Fruit fly (Drosophila melanogaster): ENCODE data around the gene Ir68a.

Gene Ir68a

dm6 chr3L:11215244-11216121 lies 20.5 kb downstream of the Ir68a start (continued):
- peak; percentile 82 for TF ChIP-seq tx (GFP tag; optimal IDR thresholded peaks at IDR 0.05)
- peak; percentile 63 for TF ChIP-seq Fer2 (tag; optimal IDR thresholded peaks at IDR 0.05)
- peak; percentile 58 for TF ChIP-seq ab (GFP tag; optimal IDR thresholded peaks at IDR 0.05)
- TF ChIP-seq sisA (GFP tag; IDR thresholded peaks at IDR 0.05) = peak; percentile 88
- TF ChIP-seq kay (GFP tag; optimal IDR thresholded peaks at IDR 0.05) = peak; percentile 62
- TF ChIP-seq PHDP (tag; optimal IDR thresholded peaks at IDR 0.05) = peak; percentile 88
- peak; percentile 87 for TF ChIP-seq corto (GFP tag; optimal IDR thresholded peaks at IDR 0.05)
- no peak for TF ChIP-seq CG2129 (GFP tag; IDR thresholded peaks at IDR 0.05; ENCODE audit: partially characterized antibody)
- peak; percentile 98 for TF ChIP-seq Drgx (GFP tag; IDR thresholded peaks at IDR 0.05)
- TF ChIP-seq nerfin-2 (GFP tag; IDR thresholded peaks at IDR 0.05; ENCODE audit: partially characterized antibody) = 0 out of 2 replicates have a peak, but pooled peaks have one; percentile 34
- TF ChIP-seq Hmr (GFP tag; optimal IDR thresholded peaks at IDR 0.05) = peak; percentile 95
- peak; percentile 80 for TF ChIP-seq NK7.1 (GFP tag; optimal IDR thresholded peaks at IDR 0.05)
- TF ChIP-seq dati (GFP tag; IDR thresholded peaks at IDR 0.05) = peak; percentile 87
- peak; percentile 86 for TF ChIP-seq CG32772 (GFP tag; IDR thresholded peaks at IDR 0.05)
- TF ChIP-seq CG17328 (GFP tag; IDR thresholded peaks at IDR 0.05) = peak; percentile 93
- TF ChIP-seq chinmo (GFP tag; IDR thresholded peaks at IDR 0.05; ENCODE audit: partially characterized antibody) = 0 out of 4 replicates have a peak, but pooled peaks have one; percentile 67
- peak; percentile 79 for TF ChIP-seq CG1233 (GFP tag; optimal IDR thresholded peaks at IDR 0.05)

dm6 chr3L:11214406-11215243 lies 21.4 kb downstream of the Ir68a start, which contains the start of gene CG42671:
Gene CG42671, plus strand, starts transcription at chr3L:11214505.
- peak; percentile 94 for TF ChIP-seq sd (tag; optimal IDR thresholded peaks at IDR 0.05)
- peak; percentile 40 for TF ChIP-seq B-H2 (GFP tag; optimal IDR thresholded peaks at IDR 0.05)
- TF ChIP-seq wek (GFP tag; optimal IDR thresholded peaks at IDR 0.05) = no peak
- peak; percentile 16 for TF ChIP-seq BEAF-32 (GFP tag; optimal IDR thresholded peaks at IDR 0.05)
- peak; percentile 17 for TF ChIP-seq CG1603 (tag; optimal IDR thresholded peaks at IDR 0.05)
- TF ChIP-seq gem (tag; optimal IDR thresholded peaks at IDR 0.05) = peak; percentile 30
- TF ChIP-seq CG8290 (GFP tag; optimal IDR thresholded peaks at IDR 0.05) = no peak
- TF ChIP-seq CG8290 (tag; optimal IDR thresholded peaks at IDR 0.05) = peak in 1 of 2 experiments; percentile 4
- TF ChIP-seq CG34376 (GFP tag; optimal IDR thresholded peaks at IDR 0.05) = peak; percentile 4
- peak; percentile 7 for TF ChIP-seq unpg (GFP tag; optimal IDR thresholded peaks at IDR 0.05)
- TF ChIP-seq CG8924 (tag; optimal IDR thresholded peaks at IDR 0.05) = peak; percentile 14
- TF ChIP-seq seq (GFP tag; IDR thresholded peaks at IDR 0.05) = no peak
- TF ChIP-seq Bgb (GFP tag; IDR thresholded peaks at IDR 0.05; ENCODE audit: partially characterized antibody) = 0 out of 2 replicates have a peak, but pooled peaks have one; percentile 17
- TF ChIP-seq Dll (GFP tag; IDR thresholded peaks at IDR 0.05; ENCODE audit: partially characterized antibody) = peak; percentile 30; the same call in 1 of the 4 replicates
- peak; percentile 71 for TF ChIP-seq CG17359 (tag; optimal IDR thresholded peaks at IDR 0.05)
- TF ChIP-seq sens (GFP tag) = peak; percentile 25
- TF ChIP-seq CG12391 (tag; optimal IDR thresholded peaks at IDR 0.05) = peak; percentile 28
- peak; percentile 49 for TF ChIP-seq lbe (GFP tag; optimal IDR thresholded peaks at IDR 0.05)
- peak; percentile 10 for TF ChIP-seq gsb-n (tag; optimal IDR thresholded peaks at IDR 0.05)
- TF ChIP-seq vvl (GFP tag; IDR thresholded peaks at IDR 0.05) = 0 out of 2 replicates have a peak, but pooled peaks have one; percentile 7
- TF ChIP-seq Elba2 (GFP tag; optimal IDR thresholded peaks at IDR 0.05) = peak; percentile 84
- TF ChIP-seq E2f2 (GFP tag; IDR thresholded peaks at IDR 0.05) = peak; percentile 52; the same call in 1 of the 2 replicates
- TF ChIP-seq sob (GFP tag; IDR thresholded peaks at IDR 0.05) = peak; percentile 17; the same call in 1 of the 2 replicates
- TF ChIP-seq Nf-YC (tag; optimal IDR thresholded peaks at IDR 0.05) = peak; percentile 46
- TF ChIP-seq nom (GFP tag; optimal IDR thresholded peaks at IDR 0.05) = peak; percentile 69
- 0 out of 3 replicates have a peak, but pooled peaks have one; percentile 46 for TF ChIP-seq CG2199 (GFP tag; IDR thresholded peaks at IDR 0.05)
- TF ChIP-seq dmrt11E (tag; optimal IDR thresholded peaks at IDR 0.05) = no peak
- TF ChIP-seq bsh (GFP tag; optimal IDR thresholded peaks at IDR 0.05) = peak in 1 of 2 experiments; percentile 44

Measured in whole organism, embryonic.